Fruit fly (Drosophila melanogaster) whole organism, embryonic: Measurements from ENCODE around the gene CG17321.

ENCODE experiments used
- Atf-2 ChIP-seq: fragments of 200-800 bp; sonication (Bioruptor generic); optimal IDR thresholded peaks from 2 replicates; lab custom pipeline; 2016; ENCODE audit warnings: missing biosample characterization, missing genetic modification characterization
- CG11398 ChIP-seq: fragments of 200-800 bp; sonication (Bioruptor generic); optimal IDR thresholded peaks from 2 replicates; lab custom pipeline; 2016; ENCODE audit warnings: missing biosample characterization, missing genetic modification characterization
- CG12071 ChIP-seq: fragments of 200-800 bp; sonication (Bioruptor generic); optimal IDR thresholded peaks from 3 replicates; lab custom pipeline; 2018; ENCODE audit warnings: missing biosample characterization, mild to moderate bottlenecking, missing genetic modification characterization
- CG13775 ChIP-seq: fragments of 200-800 bp; sonication (Bioruptor generic); optimal IDR thresholded peaks from 3 replicates; lab custom pipeline; 2017; ENCODE audit warnings: missing biosample characterization, mild to moderate bottlenecking, missing genetic modification characterization
- CG14667 ChIP-seq: fragments of 200-800 bp; sonication (Bioruptor generic); IDR thresholded peaks from 2 replicates; pipeline ENCODE4 v1.3.6; 2022; ENCODE audit warnings: missing biosample characterization, missing genetic modification characterization
- CG30020 ChIP-seq: fragments of 200-800 bp; optimal IDR thresholded peaks from 2 replicates; lab custom pipeline; 2019; ENCODE audit warnings: missing biosample characterization, mild to moderate bottlenecking, missing genetic modification characterization, moderate library complexity
- CG34224 ChIP-seq: fragments of 200-800 bp; sonication (Bioruptor generic); IDR thresholded peaks from 3 replicates; pipeline ENCODE4 v1.3.6; 2022; ENCODE audit warnings: missing biosample characterization, missing genetic modification characterization; ENCODE audit not compliant: partially characterized antibody
- CG3726 ChIP-seq: fragments of 200-800 bp; sonication (Bioruptor generic); IDR thresholded peaks from 3 replicates; pipeline ENCODE4, ENCODE4 v1.3.6; 2022; ENCODE audit warnings: missing biosample characterization, missing genetic modification characterization
- CG4360 ChIP-seq: fragments of 200-800 bp; sonication (Bioruptor generic); IDR thresholded peaks from 2 replicates; pipeline ENCODE4 v1.3.6; 2022; ENCODE audit warnings: missing biosample characterization, missing genetic modification characterization
- CG5245 ChIP-seq: fragments of 200-800 bp; sonication (Bioruptor generic); optimal IDR thresholded peaks from 3 replicates; lab custom pipeline; 2016; ENCODE audit warnings: missing biosample characterization, missing genetic modification characterization
- CG7372 ChIP-seq: fragments of 200-800 bp; sonication (Bioruptor generic); IDR thresholded peaks from 2 replicates; pipeline ENCODE4 v1.3.6; 2022; ENCODE audit warnings: missing biosample characterization, missing genetic modification characterization
- CG8478 ChIP-seq: fragments of >200 bp; optimal IDR thresholded peaks from 2 replicates; lab custom pipeline; 2018
- CoRest ChIP-seq: fragments of 200-800 bp; sonication (Bioruptor generic); optimal IDR thresholded peaks from 3 replicates; lab custom pipeline; 2018; ENCODE audit warnings: missing biosample characterization, mild to moderate bottlenecking, missing genetic modification characterization, moderate library complexity
- D19B ChIP-seq: fragments of 200-800 bp; sonication (Bioruptor generic); optimal IDR thresholded peaks from 2 replicates; lab custom pipeline; 2017; ENCODE audit warnings: missing biosample characterization, mild to moderate bottlenecking, missing genetic modification characterization
- Deaf1 ChIP-seq: fragments of 200-800 bp; optimal IDR thresholded peaks from 3 replicates; lab custom pipeline; 2019; ENCODE audit warnings: missing biosample characterization, mild to moderate bottlenecking, missing genetic modification characterization, moderate library complexity
- Dll ChIP-seq: fragments of 200-800 bp; sonication (Bioruptor generic); IDR thresholded peaks from 4 replicates; pipeline ENCODE4 v1.3.6; 2022; ENCODE audit warnings: missing biosample characterization, missing genetic modification characterization; ENCODE audit not compliant: partially characterized antibody
- E2f2 ChIP-seq: fragments of 200-800 bp; sonication (Bioruptor generic); IDR thresholded peaks from 2 replicates; pipeline ENCODE4 v1.3.6; 2022; ENCODE audit warnings: missing biosample characterization, missing genetic modification characterization
- GATAe ChIP-seq: fragments of 200-800 bp; sonication (Bioruptor generic); conservative IDR thresholded peaks from 2 replicates; pipeline ENCODE4 v1.3.6; 2022; ENCODE audit warnings: missing biosample characterization, missing genetic modification characterization
- Jarid2 ChIP-seq: fragments of 200-800 bp; sonication (Bioruptor generic); optimal IDR thresholded peaks from 3 replicates; lab custom pipeline; 2017; ENCODE audit warnings: mild to moderate bottlenecking, missing biosample characterization, missing genetic modification reagents, missing genetic modification characterization
- Med ChIP-seq: fragments of 200-800 bp; sonication (Bioruptor generic); peaks from one replicate; lab custom pipeline; 2016; ENCODE audit warnings: missing biosample characterization, missing genetic modification characterization, mild to moderate bottlenecking, inconsistent platforms, moderate library complexity
- Nf-YA ChIP-seq: fragments of 200-800 bp; sonication (Bioruptor generic); IDR thresholded peaks from 2 replicates; pipeline ENCODE4 v1.3.6; 2022; ENCODE audit warnings: missing biosample characterization, missing genetic modification characterization
- Nf-YB ChIP-seq: fragments of 200-800 bp; sonication (Bioruptor generic); optimal IDR thresholded peaks from 3 replicates; lab custom pipeline; 2019; ENCODE audit warnings: missing biosample characterization, mild to moderate bottlenecking, missing genetic modification characterization, moderate library complexity
- Nf-YC ChIP-seq: fragments of 200-800 bp; optimal IDR thresholded peaks from 3 replicates; lab custom pipeline; 2019; ENCODE audit warnings: missing biosample characterization, mild to moderate bottlenecking, missing genetic modification characterization, moderate library complexity
- Pdp1 ChIP-seq, 2 experiments: fragments of 200-800 bp; sonication (Bioruptor generic); optimal IDR thresholded peaks; 3 replicates each; lab custom pipeline; 2016; ENCODE audit warnings: missing biosample characterization in 2 of 2, missing genetic modification characterization in 2 of 2, mild to moderate bottlenecking in 1 of 2, moderate library complexity in 1 of 2
- Side ChIP-seq: fragments of 200-800 bp; sonication (Bioruptor generic); optimal IDR thresholded peaks from 2 replicates; lab custom pipeline; 2016; ENCODE audit warnings: missing biosample characterization, missing genetic modification characterization
- Trl ChIP-seq, 3 experiments: fragments of >200 bp in 2 of 3; fragments of 200-800 bp in 1 of 3; sonication (Bioruptor generic) in 1 of 3; optimal IDR thresholded peaks; 2 replicates in 1 of 3; 3 replicates in 2 of 3; lab custom pipeline; 2016 to 2017; ENCODE audit warnings: missing biosample characterization in 1 of 3, missing genetic modification characterization in 1 of 3
- ato ChIP-seq: fragments of 200-800 bp; sonication (Bioruptor generic); IDR thresholded peaks from 2 replicates; pipeline ENCODE4 v1.3.6; 2022; ENCODE audit warnings: missing biosample characterization, missing genetic modification characterization; ENCODE audit not compliant: partially characterized antibody
- btn ChIP-seq: fragments of 200-800 bp; sonication (Bioruptor generic); optimal IDR thresholded peaks from 2 replicates; lab custom pipeline; 2016; ENCODE audit warnings: missing biosample characterization, missing genetic modification characterization
- cg ChIP-seq: fragments of 200-800 bp; sonication (Bioruptor generic); optimal IDR thresholded peaks from 3 replicates; lab custom pipeline; 2019; ENCODE audit warnings: missing biosample characterization, mild to moderate bottlenecking, missing genetic modification characterization, moderate library complexity
- chinmo ChIP-seq: fragments of 200-800 bp; sonication (Bioruptor generic); IDR thresholded peaks from 4 replicates; pipeline ENCODE4 v1.3.6; 2022; ENCODE audit warnings: missing biosample characterization, missing genetic modification characterization; ENCODE audit not compliant: partially characterized antibody
- chm ChIP-seq: fragments of 200-800 bp; sonication (Bioruptor generic); IDR thresholded peaks from 2 replicates; pipeline ENCODE4 v1.3.6; 2022; ENCODE audit warnings: missing biosample characterization, missing genetic modification characterization
- crol ChIP-seq: fragments of 200-800 bp; sonication (Bioruptor generic); IDR thresholded peaks from 2 replicates; pipeline ENCODE4 v1.3.6; 2022; ENCODE audit warnings: missing biosample characterization, missing genetic modification characterization
- dpn ChIP-seq, 2 experiments: fragments of 200-800 bp; sonication (Bioruptor generic); optimal IDR thresholded peaks; 3 replicates each; lab custom pipeline; 2016; ENCODE audit warnings: missing biosample characterization in 2 of 2, missing genetic modification characterization in 2 of 2
- ewg ChIP-seq: fragments of 200-800 bp; sonication (Bioruptor generic); optimal IDR thresholded peaks from 3 replicates; lab custom pipeline; 2017; ENCODE audit warnings: mild to moderate bottlenecking, missing biosample characterization, missing genetic modification reagents, missing genetic modification characterization
- exex ChIP-seq: fragments of 200-800 bp; sonication (Bioruptor generic); optimal IDR thresholded peaks from 4 replicates; lab custom pipeline; 2018; ENCODE audit warnings: missing biosample characterization, mild to moderate bottlenecking, missing genetic modification characterization, moderate library complexity
- grau ChIP-seq: fragments of 200-800 bp; optimal IDR thresholded peaks from 3 replicates; lab custom pipeline; 2019; ENCODE audit warnings: missing biosample characterization, mild to moderate bottlenecking, missing genetic modification characterization, moderate library complexity
- grn ChIP-seq: fragments of 200-800 bp; sonication (Bioruptor generic); optimal IDR thresholded peaks from 3 replicates; lab custom pipeline; 2017; ENCODE audit warnings: missing biosample characterization, missing genetic modification characterization
- ham ChIP-seq: fragments of 200-800 bp; sonication (Bioruptor generic); IDR thresholded peaks from 2 replicates; pipeline ENCODE4 v1.3.6; 2022; ENCODE audit warnings: missing biosample characterization, missing genetic modification characterization
- her ChIP-seq: fragments of 200-800 bp; sonication (Bioruptor generic); optimal IDR thresholded peaks from 2 replicates; lab custom pipeline; 2016; ENCODE audit warnings: missing biosample characterization, missing genetic modification characterization
- kay ChIP-seq: fragments of 200-800 bp; sonication (Bioruptor generic); optimal IDR thresholded peaks from 2 replicates; lab custom pipeline; 2016; ENCODE audit warnings: missing biosample characterization, missing genetic modification characterization
- nerfin-1 ChIP-seq: fragments of 200-800 bp; sonication (Bioruptor generic); optimal IDR thresholded peaks from 3 replicates; lab custom pipeline; 2019; ENCODE audit warnings: missing biosample characterization, mild to moderate bottlenecking, missing genetic modification characterization, moderate library complexity
- phol ChIP-seq: fragments of 200-800 bp; sonication (Bioruptor generic); optimal IDR thresholded peaks from 3 replicates; lab custom pipeline; 2018; ENCODE audit warnings: missing biosample characterization, mild to moderate bottlenecking, missing genetic modification characterization, moderate library complexity
- pita ChIP-seq: fragments of 200-800 bp; sonication (Bioruptor generic); optimal IDR thresholded peaks from 2 replicates; lab custom pipeline; 2017; ENCODE audit warnings: missing biosample characterization, mild to moderate bottlenecking, missing genetic modification characterization
- scrt ChIP-seq: fragments of 200-800 bp; sonication (Bioruptor generic); optimal IDR thresholded peaks from 2 replicates; lab custom pipeline; 2018; ENCODE audit warnings: missing biosample characterization, mild to moderate bottlenecking, missing genetic modification characterization, moderate library complexity
- seq ChIP-seq: fragments of 200-800 bp; sonication (Bioruptor generic); IDR thresholded peaks from 2 replicates; pipeline ENCODE4 v1.3.6; 2022; ENCODE audit warnings: missing biosample characterization, missing genetic modification characterization
- sr ChIP-seq: fragments of 200-800 bp; sonication (Bioruptor generic); IDR thresholded peaks from 3 replicates; pipeline ENCODE4 v1.3.6; 2022; ENCODE audit warnings: missing biosample characterization, missing genetic modification characterization
- sug ChIP-seq: fragments of 200-800 bp; optimal IDR thresholded peaks from 2 replicates; lab custom pipeline; 2019; ENCODE audit warnings: missing biosample characterization, mild to moderate bottlenecking, missing genetic modification characterization, moderate library complexity
- tgo ChIP-seq: fragments of 200-800 bp; sonication (Bioruptor generic); IDR thresholded peaks from 3 replicates; pipeline ENCODE4 v1.3.6; 2022; ENCODE audit warnings: missing biosample characterization, missing genetic modification characterization
- vvl ChIP-seq: fragments of 200-800 bp; sonication (Bioruptor generic); IDR thresholded peaks from 2 replicates; pipeline ENCODE4 v1.3.6; 2022; ENCODE audit warnings: missing biosample characterization, missing genetic modification characterization
- yki ChIP-seq: fragments of >200 bp; optimal IDR thresholded peaks from 3 replicates; lab custom pipeline; 2018
- zen2 ChIP-seq: fragments of 200-800 bp; sonication (Bioruptor generic); IDR thresholded peaks from 3 replicates; pipeline ENCODE4 v1.3.6; 2022; ENCODE audit warnings: missing biosample characterization, missing genetic modification characterization; ENCODE audit not compliant: partially characterized antibody

The CG17321 gene

DNA sequence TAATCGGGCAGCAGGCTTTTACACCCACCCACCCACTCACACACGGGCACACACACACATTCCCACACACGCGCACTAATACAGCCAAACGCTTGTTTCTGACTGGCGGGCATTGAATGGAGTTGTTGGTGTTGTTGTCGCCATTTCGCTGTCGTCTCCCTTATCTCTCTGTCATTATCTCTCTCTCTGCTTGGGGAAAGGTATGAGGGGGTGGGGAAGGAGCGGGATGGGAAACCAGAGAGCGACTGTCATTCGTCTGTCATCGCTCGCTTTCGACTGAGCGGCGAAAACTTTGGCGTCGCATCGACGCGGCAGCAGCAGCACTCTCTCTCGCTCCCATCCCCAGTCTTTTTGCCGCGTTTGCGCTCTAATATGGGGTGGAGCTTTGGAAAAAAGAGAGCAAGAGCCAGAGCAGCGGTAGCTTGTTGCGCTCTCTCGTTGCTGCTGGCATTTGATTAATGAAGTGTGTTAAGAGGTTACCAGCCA, 49.0 kb upstream of the CG17321 start:
- TF ChIP-seq CG8478 (lab: Kevin White, UChicago), result no peak
- TF ChIP-seq grau (tag; lab: Kevin White, UChicago), result no peak
- no peak for TF ChIP-seq pita
- TF ChIP-seq ham (GFP tag; lab: Robert Waterston, UW), result peak; percentile 45; the same call in 1 of the 2 replicates
- TF ChIP-seq grn (GFP tag; lab: Kevin White, UChicago), result peak; percentile 91
- TF ChIP-seq Atf-2, result no peak
- peak; percentile 67; the same call in 2 of the 3 replicates for TF ChIP-seq sr (GFP tag; lab: Robert Waterston, UW)
- peak; percentile 80; the same call in 1 of the 4 replicates for TF ChIP-seq chinmo
- TF ChIP-seq Pdp1 (GFP tag; optimal IDR thresholded peaks at IDR 0.05; lab: Kevin White, UChicago), result peak in 1 of 2 experiments; percentile 34
- peak; percentile 99 for TF ChIP-seq Nf-YC (tag; lab: Kevin White, UChicago)
- peak; percentile 73 for TF ChIP-seq GATAe (GFP tag; lab: Robert Waterston, UW)
- peak; percentile 79 for TF ChIP-seq ewg (GFP tag; lab: Kevin White, UChicago)
- peak; percentile 89 for TF ChIP-seq cg (GFP tag; lab: Kevin White, UChicago)
- TF ChIP-seq D19B (GFP tag; lab: Kevin White, UChicago), result no peak
- TF ChIP-seq CG12071 (GFP tag; lab: Kevin White, UChicago), result peak; percentile 23
- TF ChIP-seq Jarid2 (GFP tag; lab: Kevin White, UChicago), result peak; percentile 29
- TF ChIP-seq Nf-YA, result peak; percentile 83
- peak; percentile 78 for TF ChIP-seq Deaf1
- no peak for TF ChIP-seq Side (GFP tag; lab: Kevin White, UChicago)
- TF ChIP-seq yki (lab: Kevin White, UChicago), result peak; percentile 2
- peak; percentile 32 for TF ChIP-seq nerfin-1 (tag; lab: Kevin White, UChicago)
- peak; percentile 60 for TF ChIP-seq CG4360 (GFP tag; lab: Robert Waterston, UW)
- no peak for TF ChIP-seq CG5245 (GFP tag; lab: Kevin White, UChicago)
- TF ChIP-seq exex (tag; lab: Kevin White, UChicago), result peak; percentile 13
- TF ChIP-seq Dll, result peak; percentile 54; the same call in 2 of the 4 replicates
- peak; percentile 85 for TF ChIP-seq crol (GFP tag; lab: Robert Waterston, UW)
- peak; percentile 40; the same call in 2 of the 3 replicates for TF ChIP-seq CG34224 (GFP tag; lab: Robert Waterston, UW)
- 0 out of 2 replicates have a peak, but pooled peaks have one; percentile 24 for TF ChIP-seq vvl (GFP tag; lab: Robert Waterston, UW)
- no peak for TF ChIP-seq CG14667 (GFP tag; lab: Robert Waterston, UW)
- TF ChIP-seq Trl (optimal IDR thresholded peaks at IDR 0.05; lab: Kevin White, UChicago), result peak; percentile 87 to 94
- peak; percentile 15 for TF ChIP-seq Trl (GFP tag; optimal IDR thresholded peaks at IDR 0.05; lab: Kevin White, UChicago)
- peak; percentile 6 for TF ChIP-seq CoRest (tag; lab: Kevin White, UChicago)
- peak; percentile 99 for TF ChIP-seq Nf-YB
- TF ChIP-seq chm (GFP tag; lab: Robert Waterston, UW), result peak; percentile 25; the same call in 1 of the 2 replicates
- no peak for TF ChIP-seq tgo
- peak; percentile 35 for TF ChIP-seq sug
- TF ChIP-seq ato (GFP tag; lab: Robert Waterston, UW), result no peak; the same call in 1 of the 2 replicates
- TF ChIP-seq kay (GFP tag; lab: Kevin White, UChicago), result no peak
- 0 out of 3 replicates have a peak, but pooled peaks have one; percentile 14 for TF ChIP-seq zen2 (GFP tag; lab: Robert Waterston, UW)
- TF ChIP-seq seq, result peak; percentile 61; the same call in 1 of the 2 replicates

dm6 chr2L:18796446-18796845, 48.5 kb upstream of the CG17321 start:
- TF ChIP-seq Deaf1, result no peak
- no peak for TF ChIP-seq btn
- TF ChIP-seq Med, result peak; percentile 75
- no peak for TF ChIP-seq scrt (GFP tag; lab: Kevin White, UChicago)
- TF ChIP-seq CG12071 (GFP tag; lab: Kevin White, UChicago), result no peak
- no peak for TF ChIP-seq CG3726
- no peak for TF ChIP-seq CG11398 (GFP tag; lab: Kevin White, UChicago)
- TF ChIP-seq dpn (GFP tag; optimal IDR thresholded peaks at IDR 0.05; lab: Kevin White, UChicago), result no peak
- no peak for TF ChIP-seq CG13775 (GFP tag; lab: Kevin White, UChicago)
- no peak for TF ChIP-seq sug
- peak; percentile 92 for TF ChIP-seq CG7372 (GFP tag; lab: Robert Waterston, UW)
- no peak for TF ChIP-seq her
- TF ChIP-seq E2f2 (GFP tag; lab: Robert Waterston, UW), result no peak
- TF ChIP-seq CG30020 (tag; lab: Kevin White, UChicago), result no peak
- no peak for TF ChIP-seq phol (tag; lab: Kevin White, UChicago)
- TF ChIP-seq Trl (optimal IDR thresholded peaks at IDR 0.05; lab: Kevin White, UChicago), result peak in 1 of 2 experiments; percentile 87
- no peak for TF ChIP-seq Trl (GFP tag; optimal IDR thresholded peaks at IDR 0.05; lab: Kevin White, UChicago)
